Worm (Caenorhabditis elegans): Measurements from ENCODE around the gene col-110.

- TF ChIP-seq W03F9.2 (tag; optimal IDR thresholded peaks at IDR 0.05) (no peak), him-1 (tag; optimal IDR thresholded peaks at IDR 0.05) (no peak)
These were observed 807 bp downstream of the col-110 start for ce11 chrIV:4608661-4609060.

Data from whole organism, L4/young adult.